Worm (Caenorhabditis elegans) whole organism, L1 larva: ENCODE data around the gene F40F8.3.

Experiments
- C04F5.9 ChIP-seq: sonication (generic microtip); optimal IDR thresholded peaks from 2 replicates; lab custom pipeline; 2016; ENCODE audit warnings: missing genetic modification characterization, missing compliant biosample characterization
- C16A3.4 ChIP-seq: fragments of 150-350 bp; optimal IDR thresholded peaks from 2 replicates; lab custom pipeline; 2014; ENCODE audit warnings: missing biosample characterization, missing genetic modification characterization
- F16B12.6 ChIP-seq: fragments of 150-350 bp; optimal IDR thresholded peaks from 2 replicates; lab custom pipeline; 2014; ENCODE audit warnings: missing biosample characterization, missing genetic modification characterization
- blmp-1 ChIP-seq: fragments of 150-350 bp; optimal IDR thresholded peaks from 2 replicates; lab custom pipeline; 2014; ENCODE audit warnings: missing biosample characterization, missing genetic modification characterization
- ceh-82 ChIP-seq, 3 experiments: fragments of 150-350 bp in 1 of 3; sonication (generic microtip) in 2 of 3; optimal IDR thresholded peaks; 2 replicates each; lab custom pipeline; 2014 to 2017; ENCODE audit warnings: missing biosample characterization in 3 of 3, missing genetic modification characterization in 3 of 3
- ceh-88 ChIP-seq: fragments of 200-800 bp; sonication (Bioruptor generic); IDR thresholded peaks from 2 replicates; pipeline ENCODE4 v1.3.6; 2022; ENCODE audit warnings: missing genetic modification characterization, missing compliant biosample characterization
- dpl-1 ChIP-seq, 3 experiments: fragments of 150-350 bp in 2 of 3; sonication (generic microtip) in 1 of 3; optimal IDR thresholded peaks; 2 replicates each; lab custom pipeline; 2014 to 2017; ENCODE audit warnings: missing biosample characterization in 3 of 3, missing genetic modification characterization in 3 of 3, missing genetic modification reagents in 3 of 3
- dsc-1 ChIP-seq: sonication (generic microtip); optimal IDR thresholded peaks from 2 replicates; lab custom pipeline; 2016; ENCODE audit warnings: mild to moderate bottlenecking, missing genetic modification characterization, missing compliant biosample characterization
- efl-1 ChIP-seq, 4 experiments: fragments of 150-350 bp; optimal IDR thresholded peaks in 3 of 4; peaks in 1 of 4; 1 replicate in 1 of 4; 2 replicates in 3 of 4; lab custom pipeline; 2014; ENCODE audit warnings: missing biosample characterization in 2 of 4, missing genetic modification characterization in 2 of 4, missing genetic modification reagents in 2 of 4
- efl-3 ChIP-seq: fragments of 200-800 bp; sonication (Bioruptor generic); optimal IDR thresholded peaks from 2 replicates; lab custom pipeline; 2018; ENCODE audit warnings: mild to moderate bottlenecking, missing genetic modification characterization, missing compliant biosample characterization
- egl-13 ChIP-seq: sonication (generic microtip); optimal IDR thresholded peaks from 2 replicates; lab custom pipeline; 2016; ENCODE audit warnings: missing genotype, missing genetic modification reagents, missing genetic modification characterization, missing compliant biosample characterization
- egl-27 ChIP-seq, 2 experiments: fragments of 150-350 bp in 1 of 2; sonication (generic microtip); optimal IDR thresholded peaks; 3 replicates each; lab custom pipeline; 2017 to 2018; ENCODE audit warnings: missing biosample characterization in 2 of 2, missing genetic modification characterization in 2 of 2, missing genetic modification reagents in 2 of 2
- elt-2 ChIP-seq: sonication (generic microtip); optimal IDR thresholded peaks from 2 replicates; lab custom pipeline; 2016; ENCODE audit warnings: missing genetic modification characterization, mild to moderate bottlenecking, inconsistent platforms, missing compliant biosample characterization, missing genetic modification reagents
- elt-3 ChIP-seq, 6 experiments: fragments of 150-350 bp in 1 of 6; sonication (generic microtip); optimal IDR thresholded peaks; 2 replicates each; lab custom pipeline; 2017 to 2018; ENCODE audit warnings: missing biosample characterization in 6 of 6, missing genetic modification characterization in 6 of 6, inconsistent platforms in 1 of 6
- hlh-4 ChIP-seq: sonication (generic microtip); optimal IDR thresholded peaks from 2 replicates; lab custom pipeline; 2016; ENCODE audit warnings: mild to moderate bottlenecking, missing genetic modification characterization, missing compliant biosample characterization
- lin-14 ChIP-seq: fragments of 200-800 bp; sonication (Bioruptor generic); optimal IDR thresholded peaks from 2 replicates; lab custom pipeline; 2018; ENCODE audit warnings: mild to moderate bottlenecking, missing genetic modification characterization, moderate library complexity, missing compliant biosample characterization
- lin-15B ChIP-seq: fragments of 150-350 bp; sonication (generic microtip); optimal IDR thresholded peaks from 3 replicates; lab custom pipeline; 2014; ENCODE audit warnings: missing biosample characterization, missing genetic modification characterization
- lin-35 ChIP-seq, 2 experiments: fragments of 150-350 bp; optimal IDR thresholded peaks; 2 replicates each; lab custom pipeline; 2014; ENCODE audit warnings: missing biosample characterization in 2 of 2, missing genetic modification characterization in 2 of 2, missing genetic modification reagents in 2 of 2
- lsy-2 ChIP-seq, 2 experiments: fragments of 150-350 bp; optimal IDR thresholded peaks; 2 replicates each; lab custom pipeline; 2014; ENCODE audit warnings: missing biosample characterization in 2 of 2, missing genetic modification characterization in 2 of 2
- mab-9 ChIP-seq: fragments of 200-800 bp; sonication (Bioruptor generic); IDR thresholded peaks from 2 replicates; pipeline ENCODE4 v1.3.6; 2022; ENCODE audit warnings: missing genetic modification reagents, missing genetic modification characterization, missing compliant biosample characterization
- mdl-1 ChIP-seq, 2 experiments: fragments of 150-350 bp; optimal IDR thresholded peaks; 2 replicates each; lab custom pipeline; 2014 to 2017; ENCODE audit warnings: missing biosample characterization in 2 of 2, missing genetic modification characterization in 2 of 2, inconsistent platforms in 1 of 2
- mep-1 ChIP-seq: fragments of 150-350 bp; optimal IDR thresholded peaks from 2 replicates; lab custom pipeline; 2014; ENCODE audit warnings: missing biosample characterization, missing genetic modification characterization
- nhr-11 ChIP-seq: fragments of 150-350 bp; optimal IDR thresholded peaks from 2 replicates; lab custom pipeline; 2014; ENCODE audit warnings: missing biosample characterization, missing genetic modification characterization
- nhr-12 ChIP-seq: sonication (generic microtip); optimal IDR thresholded peaks from 2 replicates; lab custom pipeline; 2017; ENCODE audit warnings: missing biosample characterization, missing genetic modification characterization
- nhr-19 ChIP-seq: fragments of 200-800 bp; sonication (Bioruptor generic); conservative IDR thresholded peaks from 2 replicates; pipeline ENCODE4 v1.3.6; 2022; ENCODE audit warnings: missing genetic modification characterization, missing compliant biosample characterization
- nhr-20 ChIP-seq: sonication (generic microtip); optimal IDR thresholded peaks from 2 replicates; lab custom pipeline; 2016; ENCODE audit warnings: mild to moderate bottlenecking, missing genetic modification characterization, missing compliant biosample characterization
- nhr-237 ChIP-seq: fragments of 150-350 bp; optimal IDR thresholded peaks from 2 replicates; lab custom pipeline; 2014; ENCODE audit warnings: missing biosample characterization, missing genetic modification characterization
- nhr-47 ChIP-seq: sonication (generic microtip); optimal IDR thresholded peaks from 2 replicates; lab custom pipeline; 2016; ENCODE audit warnings: mild to moderate bottlenecking, missing genetic modification characterization, moderate library complexity, missing compliant biosample characterization
- nhr-71 ChIP-seq: sonication (generic microtip); optimal IDR thresholded peaks from 2 replicates; lab custom pipeline; 2016; ENCODE audit warnings: mild to moderate bottlenecking, missing genetic modification characterization, moderate library complexity, missing compliant biosample characterization
- nhr-76 ChIP-seq: sonication (generic microtip); optimal IDR thresholded peaks from 2 replicates; lab custom pipeline; 2017; ENCODE audit warnings: missing biosample characterization, missing genetic modification characterization
- nhr-77 ChIP-seq: fragments of 150-350 bp; optimal IDR thresholded peaks from 2 replicates; lab custom pipeline; 2014; ENCODE audit warnings: missing biosample characterization, missing genetic modification characterization
- nhr-85 ChIP-seq: sonication (generic microtip); peaks from one replicate; lab custom pipeline; 2016; ENCODE audit warnings: missing genetic modification characterization, inconsistent platforms, missing compliant biosample characterization
- snpc-4 ChIP-seq: fragments of 150-350 bp; optimal IDR thresholded peaks from 2 replicates; lab custom pipeline; 2014; ENCODE audit warnings: missing biosample characterization, missing genetic modification characterization
- snu-23 ChIP-seq: sonication (generic microtip); optimal IDR thresholded peaks from 2 replicates; lab custom pipeline; 2016; ENCODE audit warnings: missing genetic modification characterization, missing compliant biosample characterization
- sox-4 ChIP-seq: sonication (generic microtip); optimal IDR thresholded peaks from 2 replicates; lab custom pipeline; 2016; ENCODE audit warnings: missing genetic modification characterization, missing compliant biosample characterization
- swsn-7 ChIP-seq: sonication (generic microtip); optimal IDR thresholded peaks from 2 replicates; lab custom pipeline; 2016; ENCODE audit warnings: missing genetic modification characterization, missing compliant biosample characterization
- tbx-2 ChIP-seq: sonication (generic microtip); optimal IDR thresholded peaks from 2 replicates; lab custom pipeline; 2016; ENCODE audit warnings: missing genetic modification characterization, missing compliant biosample characterization
- tlp-1 ChIP-seq: fragments of 150-350 bp; optimal IDR thresholded peaks from 2 replicates; lab custom pipeline; 2014; ENCODE audit warnings: missing biosample characterization, missing genetic modification characterization
- unc-130 ChIP-seq: fragments of 150-350 bp; optimal IDR thresholded peaks from 2 replicates; lab custom pipeline; 2017; ENCODE audit warnings: missing biosample characterization, missing genetic modification characterization, inconsistent platforms
- unc-86 ChIP-seq: sonication (generic microtip); optimal IDR thresholded peaks from 2 replicates; lab custom pipeline; 2016; ENCODE audit warnings: missing genetic modification characterization, missing compliant biosample characterization
- ztf-11 ChIP-seq, 2 experiments: sonication (generic microtip); optimal IDR thresholded peaks; 2 replicates each; lab custom pipeline; 2016 to 2017; ENCODE audit warnings: missing genetic modification characterization in 2 of 2, missing biosample characterization in 1 of 2, missing compliant biosample characterization in 1 of 2

F40F8.3 gene

ce11 chrII:11163291-11163690 lies 34.2 kb downstream of the F40F8.3 start:
- TF ChIP-seq ceh-82 (tag; optimal IDR thresholded peaks at IDR 0.05; lab: Kevin White, UChicago) (no peak), egl-13 (no peak), ceh-88 (GFP tag; lab: Robert Waterston, UW) (no peak), lsy-2 (tag; optimal IDR thresholded peaks at IDR 0.05; lab: Kevin White, UChicago) (no peak), F16B12.6 (no peak), blmp-1 (peak; percentile 81), unc-130 (tag; lab: Kevin White, UChicago) (no peak), nhr-20 (tag; lab: Kevin White, UChicago) (peak; percentile 54), nhr-19 (0 out of 2 replicates have a peak, but pooled peaks have one; percentile 2), swsn-7 (no peak), efl-3 (GFP tag; lab: Kevin White, UChicago) (no peak), mab-9 (GFP tag; lab: Robert Waterston, UW) (no peak), nhr-12 (tag; lab: Kevin White, UChicago) (no peak), mdl-1 (tag; optimal IDR thresholded peaks at IDR 0.05; lab: Kevin White, UChicago) (no peak), nhr-47 (no peak), lin-14 (GFP tag; lab: Kevin White, UChicago) (peak; percentile 41), efl-1 (optimal IDR thresholded peaks at IDR 0.05; lab: Kevin White, UChicago) (no peak), efl-1 (GFP tag; optimal IDR thresholded peaks at IDR 0.05 in 1 of 2; lab: Kevin White, UChicago) (peak in 1 of 2 experiments; percentile 40), lin-15B (tag; lab: Kevin White, UChicago) (no peak), nhr-71 (tag; lab: Kevin White, UChicago) (peak; percentile 40), nhr-85 (tag; lab: Kevin White, UChicago) (peak; percentile 75), dsc-1 (tag; lab: Kevin White, UChicago) (no peak), C04F5.9 (tag; lab: Kevin White, UChicago) (no peak), dpl-1 (GFP tag; optimal IDR thresholded peaks at IDR 0.05; lab: Kevin White, UChicago) (no peak), egl-27 (tag; optimal IDR thresholded peaks at IDR 0.05; lab: Kevin White, UChicago) (no peak), snu-23 (GFP tag; lab: Kevin White, UChicago) (peak; percentile 6), hlh-4 (no peak), lin-35 (GFP tag; optimal IDR thresholded peaks at IDR 0.05; lab: Kevin White, UChicago) (peak in 1 of 2 experiments; percentile 20), elt-3 (tag; optimal IDR thresholded peaks at IDR 0.05; lab: Kevin White, UChicago) (peak in 2 of 6 experiments; percentile 54 to 90)

ce11 chrII:11166414-11166813 lies 37.3 kb downstream of the F40F8.3 start:
- TF ChIP-seq nhr-76 (tag; lab: Kevin White, UChicago): no peak
- TF ChIP-seq mep-1: peak; percentile 27
- no peak for TF ChIP-seq hlh-4
- no peak for TF ChIP-seq F16B12.6
- TF ChIP-seq tlp-1: no peak
- no peak for TF ChIP-seq ztf-11 (tag; optimal IDR thresholded peaks at IDR 0.05; lab: Kevin White, UChicago)
- peak; percentile 10 for TF ChIP-seq tbx-2
- TF ChIP-seq nhr-11: no peak
- no peak for TF ChIP-seq elt-2 (tag; lab: Kevin White, UChicago)
- no peak for TF ChIP-seq nhr-237
- no peak for TF ChIP-seq unc-86
- TF ChIP-seq sox-4 (tag; lab: Kevin White, UChicago): no peak
- peak; percentile 51 for TF ChIP-seq snpc-4 (tag; lab: Kevin White, UChicago)
- peak; percentile 52 for TF ChIP-seq lin-14 (GFP tag; lab: Kevin White, UChicago)
- TF ChIP-seq nhr-77 (tag; lab: Kevin White, UChicago): no peak
- no peak for TF ChIP-seq nhr-71 (tag; lab: Kevin White, UChicago)
- TF ChIP-seq C04F5.9 (tag; lab: Kevin White, UChicago): no peak
- no peak for TF ChIP-seq C16A3.4 (tag; lab: Kevin White, UChicago)
